Fruit fly (Drosophila melanogaster) whole organism, embryonic: Measurements from ENCODE around the gene CG34028.

Experiments used
- Aef1 ChIP-seq: fragments of 200-800 bp; sonication (Bioruptor generic); IDR thresholded peaks from 3 replicates; pipeline ENCODE4 v1.3.6; 2022; ENCODE audit warnings: missing biosample characterization, missing genetic modification characterization
- Antp ChIP-seq: fragments of 200-800 bp; sonication (Bioruptor generic); optimal IDR thresholded peaks from 3 replicates; lab custom pipeline; 2016; ENCODE audit warnings: missing biosample characterization, missing genetic modification characterization
- Blimp-1 ChIP-seq: fragments of 200-800 bp; sonication (Bioruptor generic); optimal IDR thresholded peaks from 3 replicates; lab custom pipeline; 2018; ENCODE audit warnings: missing biosample characterization, missing genetic modification characterization, mild to moderate bottlenecking, moderate library complexity, missing genetic modification reagents
- CG10147 ChIP-seq: fragments of 200-800 bp; sonication (Bioruptor generic); optimal IDR thresholded peaks from 2 replicates; lab custom pipeline; 2019; ENCODE audit warnings: missing biosample characterization, mild to moderate bottlenecking, missing genetic modification characterization, moderate library complexity
- CG10267 ChIP-seq: fragments of 200-800 bp; sonication (Bioruptor generic); optimal IDR thresholded peaks from 2 replicates; lab custom pipeline; 2018; ENCODE audit warnings: missing biosample characterization, mild to moderate bottlenecking, missing genetic modification characterization, moderate library complexity
- CG11504 ChIP-seq: fragments of 200-800 bp; sonication (Bioruptor generic); optimal IDR thresholded peaks from 3 replicates; lab custom pipeline; 2019; ENCODE audit warnings: missing biosample characterization, mild to moderate bottlenecking, missing genetic modification characterization, moderate library complexity
- CG12391 ChIP-seq: fragments of 200-800 bp; sonication (Bioruptor generic); optimal IDR thresholded peaks from 3 replicates; lab custom pipeline; 2018; ENCODE audit warnings: missing biosample characterization, mild to moderate bottlenecking, missing genetic modification characterization, moderate library complexity
- CG13424 ChIP-seq: fragments of 200-800 bp; sonication (Bioruptor generic); optimal IDR thresholded peaks from 2 replicates; lab custom pipeline; 2019; ENCODE audit warnings: missing biosample characterization, mild to moderate bottlenecking, missing genetic modification characterization, moderate library complexity
- CG15269 ChIP-seq: fragments of 200-800 bp; sonication (Bioruptor generic); optimal IDR thresholded peaks from 2 replicates; lab custom pipeline; 2018; ENCODE audit warnings: missing biosample characterization, mild to moderate bottlenecking, missing genetic modification characterization, moderate library complexity
- CG2678 ChIP-seq: fragments of 200-800 bp; sonication (Bioruptor generic); optimal IDR thresholded peaks from 3 replicates; lab custom pipeline; 2019; ENCODE audit warnings: missing biosample characterization, mild to moderate bottlenecking, missing genetic modification characterization, moderate library complexity
- CG34376 ChIP-seq: fragments of 200-800 bp; sonication (Bioruptor generic); optimal IDR thresholded peaks from 2 replicates; lab custom pipeline; 2018; ENCODE audit warnings: missing biosample characterization, mild to moderate bottlenecking, missing genetic modification characterization
- CG6791 ChIP-seq: fragments of 200-800 bp; sonication (Bioruptor generic); IDR thresholded peaks from 3 replicates; pipeline ENCODE4 v1.3.6; 2022; ENCODE audit warnings: missing biosample characterization, missing genetic modification characterization; ENCODE audit not compliant: partially characterized antibody
- CG7556 ChIP-seq: fragments of 200-800 bp; sonication (Bioruptor generic); optimal IDR thresholded peaks from 2 replicates; lab custom pipeline; 2017; ENCODE audit warnings: missing biosample characterization, mild to moderate bottlenecking, missing genetic modification characterization
- CTCF ChIP-seq: fragments of 200-800 bp; sonication (Bioruptor generic); optimal IDR thresholded peaks from 2 replicates; lab custom pipeline; 2017; ENCODE audit warnings: missing biosample characterization, mild to moderate bottlenecking, missing genetic modification characterization, moderate library complexity
- Eip74EF ChIP-seq, 2 experiments: fragments of 200-800 bp in 1 of 2; fragments of >200 bp in 1 of 2; sonication (Bioruptor generic) in 1 of 2; optimal IDR thresholded peaks; 2 replicates each; lab custom pipeline; 2017 to 2019; ENCODE audit warnings: missing biosample characterization in 2 of 2, missing genetic modification characterization in 2 of 2, mild to moderate bottlenecking in 1 of 2, moderate library complexity in 1 of 2
- H2.0 ChIP-seq: fragments of 200-800 bp; sonication (Bioruptor generic); IDR thresholded peaks from 2 replicates; pipeline ENCODE4 v1.3.6; 2022; ENCODE audit warnings: missing biosample characterization, missing genetic modification characterization
- Hmr ChIP-seq: fragments of 200-800 bp; sonication (Bioruptor generic); optimal IDR thresholded peaks from 3 replicates; lab custom pipeline; 2017; ENCODE audit warnings: mild to moderate bottlenecking, missing biosample characterization, missing genetic modification reagents, missing genetic modification characterization
- Hr51 ChIP-seq, 2 experiments: fragments of 200-800 bp; sonication (Bioruptor generic); optimal IDR thresholded peaks; 2 replicates in 1 of 2; 3 replicates in 1 of 2; lab custom pipeline; 2016 to 2018; ENCODE audit warnings: missing biosample characterization in 2 of 2, missing genetic modification characterization in 2 of 2, mild to moderate bottlenecking in 1 of 2, moderate library complexity in 1 of 2
- Lim3 ChIP-seq: fragments of 200-800 bp; sonication (Bioruptor generic); IDR thresholded peaks from 2 replicates; pipeline ENCODE4 v1.3.6; 2022; ENCODE audit warnings: missing biosample characterization, missing genetic modification characterization
- Meics ChIP-seq: fragments of 200-800 bp; sonication (Bioruptor generic); optimal IDR thresholded peaks from 2 replicates; lab custom pipeline; 2017; ENCODE audit warnings: missing biosample characterization, mild to moderate bottlenecking, missing genetic modification characterization
- NC2β ChIP-seq: fragments of 200-800 bp; sonication (Bioruptor generic); optimal IDR thresholded peaks from 2 replicates; lab custom pipeline; 2016; ENCODE audit warnings: missing biosample characterization, missing genetic modification characterization
- Nf-YB ChIP-seq: fragments of 200-800 bp; sonication (Bioruptor generic); optimal IDR thresholded peaks from 3 replicates; lab custom pipeline; 2019; ENCODE audit warnings: missing biosample characterization, mild to moderate bottlenecking, missing genetic modification characterization, moderate library complexity
- PHDP ChIP-seq: fragments of 200-800 bp; sonication (Bioruptor generic); optimal IDR thresholded peaks from 3 replicates; lab custom pipeline; 2018; ENCODE audit warnings: missing biosample characterization, mild to moderate bottlenecking, missing genetic modification characterization, moderate library complexity
- bowl ChIP-seq: fragments of 200-800 bp; sonication (Bioruptor generic); IDR thresholded peaks from 2 replicates; pipeline ENCODE4 v1.3.6; 2022; ENCODE audit warnings: missing biosample characterization, missing genetic modification characterization
- cwo ChIP-seq: fragments of 200-800 bp; sonication (Bioruptor generic); optimal IDR thresholded peaks from 3 replicates; lab custom pipeline; 2017; ENCODE audit warnings: missing biosample characterization, missing genetic modification characterization, mild to moderate bottlenecking, moderate library complexity, missing genetic modification reagents
- dmrt99B ChIP-seq: fragments of 200-800 bp; sonication (Bioruptor generic); optimal IDR thresholded peaks from 2 replicates; lab custom pipeline; 2018; ENCODE audit warnings: missing biosample characterization, mild to moderate bottlenecking, missing genetic modification characterization, moderate library complexity
- gce ChIP-seq: fragments of 200-800 bp; sonication (Bioruptor generic); IDR thresholded peaks from 3 replicates; pipeline ENCODE4 v1.3.6; 2022; ENCODE audit warnings: missing biosample characterization, missing genetic modification characterization
- gcm ChIP-seq: fragments of 200-800 bp; sonication (Bioruptor generic); optimal IDR thresholded peaks from 2 replicates; lab custom pipeline; 2019; ENCODE audit warnings: missing biosample characterization, mild to moderate bottlenecking, missing genetic modification characterization, moderate library complexity
- kay ChIP-seq: fragments of 200-800 bp; sonication (Bioruptor generic); optimal IDR thresholded peaks from 2 replicates; lab custom pipeline; 2016; ENCODE audit warnings: missing biosample characterization, missing genetic modification characterization
- lov ChIP-seq, 2 experiments: fragments of 200-800 bp in 1 of 2; fragments of >200 bp in 1 of 2; sonication (Bioruptor generic) in 1 of 2; IDR thresholded peaks in 1 of 2; optimal IDR thresholded peaks in 1 of 2; 2 replicates in 1 of 2; 3 replicates in 1 of 2; pipeline versions ENCODE4 v1.3.6 to Lab custom; 2017 to 2022; ENCODE audit warnings: missing biosample characterization in 1 of 2, missing genetic modification characterization in 1 of 2
- nmo ChIP-seq: fragments of 200-800 bp; sonication (Bioruptor generic); optimal IDR thresholded peaks from 2 replicates; lab custom pipeline; 2018; ENCODE audit warnings: missing biosample characterization, mild to moderate bottlenecking, missing genetic modification characterization, moderate library complexity
- phol ChIP-seq: fragments of 200-800 bp; sonication (Bioruptor generic); optimal IDR thresholded peaks from 3 replicates; lab custom pipeline; 2018; ENCODE audit warnings: missing biosample characterization, mild to moderate bottlenecking, missing genetic modification characterization, moderate library complexity
- pnt ChIP-seq: fragments of 200-800 bp; sonication (Bioruptor generic); optimal IDR thresholded peaks from 3 replicates; lab custom pipeline; 2016; ENCODE audit warnings: missing biosample characterization, missing genetic modification characterization
- pzg ChIP-seq: fragments of 200-800 bp; sonication (Bioruptor generic); optimal IDR thresholded peaks from 3 replicates; lab custom pipeline; 2018; ENCODE audit warnings: missing biosample characterization, mild to moderate bottlenecking, missing genetic modification characterization, moderate library complexity
- ro ChIP-seq: fragments of 200-800 bp; sonication (Bioruptor generic); IDR thresholded peaks from 2 replicates; pipeline ENCODE4 v1.3.6; 2022; ENCODE audit warnings: missing biosample characterization, missing genetic modification characterization
- scrt ChIP-seq: fragments of 200-800 bp; sonication (Bioruptor generic); optimal IDR thresholded peaks from 2 replicates; lab custom pipeline; 2018; ENCODE audit warnings: missing biosample characterization, mild to moderate bottlenecking, missing genetic modification characterization, moderate library complexity
- sens ChIP-seq: fragments of 200-800 bp; sonication (Bioruptor generic); peaks from one replicate; lab custom pipeline; 2016; ENCODE audit warnings: missing biosample characterization, missing genetic modification characterization
- seq ChIP-seq: fragments of 200-800 bp; sonication (Bioruptor generic); IDR thresholded peaks from 2 replicates; pipeline ENCODE4 v1.3.6; 2022; ENCODE audit warnings: missing biosample characterization, missing genetic modification characterization
- sr ChIP-seq: fragments of 200-800 bp; sonication (Bioruptor generic); IDR thresholded peaks from 3 replicates; pipeline ENCODE4 v1.3.6; 2022; ENCODE audit warnings: missing biosample characterization, missing genetic modification characterization
- tap ChIP-seq: fragments of 200-800 bp; optimal IDR thresholded peaks from 3 replicates; lab custom pipeline; 2019; ENCODE audit warnings: missing biosample characterization, mild to moderate bottlenecking, missing genetic modification characterization, moderate library complexity
- tio ChIP-seq: fragments of 200-800 bp; sonication (Bioruptor generic); optimal IDR thresholded peaks from 2 replicates; lab custom pipeline; 2017; ENCODE audit warnings: missing biosample characterization, missing genetic modification characterization, inconsistent platforms

CG34028 gene

dm6 chrX:9532453-9532852, 21.1 kb downstream of the CG34028 start:
- no peak for TF ChIP-seq CG13424 (tag; lab: Kevin White, UChicago)
- TF ChIP-seq CTCF = peak; percentile 74
- no peak for TF ChIP-seq Lim3 (GFP tag; lab: Robert Waterston, UW)
- no peak for TF ChIP-seq phol (tag; lab: Kevin White, UChicago)
- TF ChIP-seq lov (optimal IDR thresholded peaks at IDR 0.05; lab: Kevin White, UChicago) = no peak
- no peak for TF ChIP-seq lov (GFP tag; IDR thresholded peaks at IDR 0.05; lab: Robert Waterston, UW)
- peak; percentile 38 for TF ChIP-seq CG11504
- TF ChIP-seq scrt = no peak
- TF ChIP-seq gce = no peak
- TF ChIP-seq Hmr (GFP tag; lab: Kevin White, UChicago) = peak; percentile 47
- peak; percentile 29 for TF ChIP-seq Meics (GFP tag; lab: Kevin White, UChicago)
- TF ChIP-seq dmrt99B (tag; lab: Kevin White, UChicago) = peak; percentile 32
- peak; percentile 52 for TF ChIP-seq CG2678 (tag; lab: Kevin White, UChicago)
- no peak for TF ChIP-seq Blimp-1
- TF ChIP-seq pzg (GFP tag; lab: Kevin White, UChicago) = no peak
- TF ChIP-seq Aef1 (GFP tag; lab: Robert Waterston, UW) = no peak
- TF ChIP-seq sr (GFP tag; lab: Robert Waterston, UW) = no peak
- peak in 1 of 2 experiments; percentile 30 for TF ChIP-seq Hr51 (GFP tag; optimal IDR thresholded peaks at IDR 0.05; lab: Kevin White, UChicago)
- TF ChIP-seq CG34376 (GFP tag; lab: Kevin White, UChicago) = no peak
- TF ChIP-seq gcm = no peak
- no peak for TF ChIP-seq NC2β (GFP tag; lab: Kevin White, UChicago)
- peak in 1 of 2 experiments; percentile 5 for TF ChIP-seq Eip74EF (GFP tag; optimal IDR thresholded peaks at IDR 0.05; lab: Kevin White, UChicago)
- peak; percentile 8 for TF ChIP-seq CG15269 (tag; lab: Kevin White, UChicago)
- peak; percentile 11 for TF ChIP-seq nmo (GFP tag; lab: Kevin White, UChicago)
- no peak for TF ChIP-seq seq
- no peak for TF ChIP-seq Nf-YB (GFP tag; lab: Kevin White, UChicago)
- peak; percentile 2 for TF ChIP-seq CG12391
- no peak for TF ChIP-seq PHDP
- TF ChIP-seq Antp = no peak
- no peak for TF ChIP-seq tap (tag; lab: Kevin White, UChicago)
- TF ChIP-seq CG6791 (GFP tag; lab: Robert Waterston, UW) = no peak
- peak; percentile 5 for TF ChIP-seq CG10147
- TF ChIP-seq tio (GFP tag; lab: Kevin White, UChicago) = no peak
- TF ChIP-seq bowl = no peak
- peak; percentile 38 for TF ChIP-seq CG7556
- no peak for TF ChIP-seq ro (GFP tag; lab: Robert Waterston, UW)
- TF ChIP-seq H2.0 (GFP tag; lab: Robert Waterston, UW) = no peak
- no peak for TF ChIP-seq CG10267 (tag; lab: Kevin White, UChicago)
- no peak for TF ChIP-seq pnt (GFP tag; lab: Kevin White, UChicago)
- no peak for TF ChIP-seq cwo (GFP tag; lab: Kevin White, UChicago)

DNA sequence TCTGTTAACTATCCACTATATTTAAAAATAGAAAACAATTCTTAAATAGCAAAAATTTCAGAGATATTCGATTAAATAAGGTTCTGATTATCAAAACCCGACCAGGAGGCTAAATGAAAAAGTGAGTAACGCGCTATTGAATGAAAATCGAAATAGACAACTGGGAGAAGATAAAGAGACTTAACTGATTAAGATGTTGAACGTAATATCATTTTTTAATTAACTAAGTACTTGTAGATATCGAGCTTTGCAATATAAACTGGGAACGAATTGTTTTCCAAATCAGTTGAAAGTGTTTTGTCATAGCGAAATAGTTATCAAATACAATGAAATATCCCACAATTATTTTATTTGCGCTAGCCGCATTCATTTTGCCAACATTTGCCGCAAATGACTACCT, 22.2 kb downstream of the CG34028 start, which contains the start of gene CG34026:
CG34026 (plus strand) TSS at position 301 of the 400 bp plus-strand sequence.
- peak; percentile 37 for TF ChIP-seq sens (GFP tag; lab: Kevin White, UChicago)
- no peak for TF ChIP-seq kay (GFP tag; lab: Kevin White, UChicago)
